Fruit fly (Drosophila melanogaster): ENCODE results near the gene gzl.

gzl gene

DNA sequence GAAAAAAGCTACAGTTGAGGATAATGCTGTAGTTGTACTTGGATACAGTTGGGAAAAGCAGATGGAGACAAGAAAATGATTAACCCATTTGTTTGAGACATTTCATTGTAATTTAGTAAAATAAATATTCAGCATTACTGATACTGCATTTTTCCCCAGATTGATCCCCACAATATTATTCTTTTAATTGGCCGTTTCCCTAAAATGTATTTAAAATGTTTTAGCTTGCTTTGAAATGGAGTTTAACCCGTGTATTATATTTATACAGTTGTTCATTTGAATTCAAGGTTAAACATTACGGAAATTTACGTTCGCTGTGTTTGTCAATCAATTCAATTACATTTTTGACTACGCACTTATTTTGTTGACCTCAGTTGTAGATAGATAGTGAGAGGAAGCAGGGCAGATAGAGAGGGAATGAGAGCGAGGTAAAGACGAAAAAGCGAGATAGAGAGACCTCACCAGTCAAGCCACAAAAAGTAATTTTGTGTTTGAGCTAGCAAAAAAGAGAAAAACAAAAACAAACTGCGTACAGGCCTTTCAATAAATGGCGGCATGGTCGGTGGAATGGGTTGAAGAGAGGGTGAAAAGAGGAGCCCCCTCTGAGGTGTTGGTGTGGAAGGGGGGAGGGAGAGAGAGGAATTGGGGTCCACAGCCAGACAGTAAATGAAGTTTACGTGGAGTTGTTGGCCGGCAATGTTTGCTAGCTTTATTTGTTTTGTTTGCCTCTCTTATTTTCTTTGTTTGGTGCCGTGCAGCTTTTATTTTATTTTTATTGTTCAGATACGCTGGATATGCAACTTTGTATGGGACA, 27.9 kb downstream of the gzl start (continued):
- TF ChIP-seq CG9727 (GFP tag; optimal IDR thresholded peaks at IDR 0.05) (peak; percentile 89), CG13287 (GFP tag; IDR thresholded peaks at IDR 0.05; ENCODE audit: partially characterized antibody) (peak; percentile 16; the same call in 1 of the 2 replicates), CG10462 (GFP tag; optimal IDR thresholded peaks at IDR 0.05) (peak; percentile 52), bowl (GFP tag; IDR thresholded peaks at IDR 0.05) (no peak), CG13775 (GFP tag; optimal IDR thresholded peaks at IDR 0.05) (peak; percentile 88), CG10321 (GFP tag; IDR thresholded peaks at IDR 0.05) (peak; percentile 55), CG11398 (GFP tag; optimal IDR thresholded peaks at IDR 0.05) (peak; percentile 78), ci (GFP tag; IDR thresholded peaks at IDR 0.05) (peak; percentile 53; the same call in 2 of the 3 replicates), Tbp (GFP tag; optimal IDR thresholded peaks at IDR 0.05) (no peak), CG15514 (GFP tag; optimal IDR thresholded peaks at IDR 0.05) (peak; percentile 54), Ssrp (tag; optimal IDR thresholded peaks at IDR 0.05) (peak; percentile 92), cad (GFP tag; optimal IDR thresholded peaks at IDR 0.05) (no peak), ro (GFP tag; IDR thresholded peaks at IDR 0.05) (peak; percentile 17; the same call in 1 of the 2 replicates), vfl (GFP tag; optimal IDR thresholded peaks at IDR 0.05) (peak; percentile 65), slp2 (GFP tag; optimal IDR thresholded peaks at IDR 0.05) (peak; percentile 53), Abd-B (GFP tag; optimal IDR thresholded peaks at IDR 0.05) (peak; percentile 79), caup (GFP tag; optimal IDR thresholded peaks at IDR 0.05; ENCODE audit: severe bottlenecking) (peak; percentile 77), CG12942 (GFP tag; optimal IDR thresholded peaks at IDR 0.05) (peak; percentile 45), sens-2 (GFP tag; IDR thresholded peaks at IDR 0.05) (peak; percentile 61; the same call in 1 of the 2 replicates), so (GFP tag; IDR thresholded peaks at IDR 0.05) (peak; percentile 74; the same call in 2 of the 3 replicates), Sry-β (GFP tag; optimal IDR thresholded peaks at IDR 0.05) (peak; percentile 51), kah (GFP tag; optimal IDR thresholded peaks at IDR 0.05) (peak; percentile 61), Xrp1 (GFP tag; IDR thresholded peaks at IDR 0.05) (peak; percentile 67; the same call in 1 of the 2 replicates), CG6689 (GFP tag; IDR thresholded peaks at IDR 0.05) (peak; percentile 78), BEAF-32 (GFP tag; optimal IDR thresholded peaks at IDR 0.05) (no peak), yki (optimal IDR thresholded peaks at IDR 0.05) (peak; percentile 41), zen2 (GFP tag; IDR thresholded peaks at IDR 0.05; ENCODE audit: partially characterized antibody) (no peak), Chrac-16 (GFP tag; optimal IDR thresholded peaks at IDR 0.05) (peak; percentile 79), hth (optimal IDR thresholded peaks at IDR 0.05) (no peak), TFAM (GFP tag; optimal IDR thresholded peaks at IDR 0.05) (no peak), Fer3 (tag; optimal IDR thresholded peaks at IDR 0.05) (peak; percentile 81), seq (GFP tag; IDR thresholded peaks at IDR 0.05) (peak; percentile 80), ttk (GFP tag; IDR thresholded peaks at IDR 0.05) (peak; percentile 59; the same call in 1 of the 2 replicates), sim (GFP tag; IDR thresholded peaks at IDR 0.05) (peak; percentile 42; the same call in 1 of the 2 replicates), maf-S (GFP tag; optimal IDR thresholded peaks at IDR 0.05) (peak; percentile 81), CG5953 (GFP tag; IDR thresholded peaks at IDR 0.05) (peak; percentile 30; the same call in 1 of the 2 replicates), CG18011 (GFP tag; optimal IDR thresholded peaks at IDR 0.05) (peak; percentile 72), kay (GFP tag; optimal IDR thresholded peaks at IDR 0.05) (peak; percentile 78), CG2116 (GFP tag; optimal IDR thresholded peaks at IDR 0.05) (peak; percentile 56), Dip3 (GFP tag; optimal IDR thresholded peaks at IDR 0.05) (peak; percentile 78), ato (GFP tag; IDR thresholded peaks at IDR 0.05; ENCODE audit: partially characterized antibody) (no peak), fd102C (GFP tag; optimal IDR thresholded peaks at IDR 0.05) (peak; percentile 6), CG10431 (GFP tag; optimal IDR thresholded peaks at IDR 0.05) (peak; percentile 49), Lhr (GFP tag; optimal IDR thresholded peaks at IDR 0.05) (peak; percentile 76), CG6683 (GFP tag; optimal IDR thresholded peaks at IDR 0.05) (peak; percentile 80), bcd (GFP tag; optimal IDR thresholded peaks at IDR 0.05) (peak; percentile 88), Camta (GFP tag; optimal IDR thresholded peaks at IDR 0.05) (peak; percentile 83), Pdp1 (GFP tag; optimal IDR thresholded peaks at IDR 0.05) (peak; percentile 75 to 89), Atf3 (GFP tag; optimal IDR thresholded peaks at IDR 0.05) (peak; percentile 53)
